Worm (Caenorhabditis elegans) whole organism, late embryonic: ENCODE results near the gene ucr-1.

Source experiments
- F13H6.1 ChIP-seq: sonication (generic microtip); optimal IDR thresholded peaks from 2 replicates; lab custom pipeline; 2016; ENCODE audit warnings: missing genetic modification characterization, missing compliant biosample characterization
- ama-1 ChIP-seq: fragments of 150-350 bp; optimal IDR thresholded peaks from 2 replicates; lab custom pipeline; 2014
- ceh-19 ChIP-seq: fragments of 200-800 bp; sonication (Bioruptor generic); optimal IDR thresholded peaks from 2 replicates; lab custom pipeline; 2018; ENCODE audit warnings: mild to moderate bottlenecking, missing genetic modification characterization, missing compliant biosample characterization
- ceh-30 ChIP-seq: fragments of 150-350 bp; optimal IDR thresholded peaks from 2 replicates; lab custom pipeline; 2014; ENCODE audit warnings: missing biosample characterization, missing genetic modification characterization
- ceh-9 ChIP-seq: sonication (generic microtip); optimal IDR thresholded peaks from 2 replicates; lab custom pipeline; 2016; ENCODE audit warnings: mild to moderate bottlenecking, missing genetic modification characterization, inconsistent platforms, missing compliant biosample characterization
- elt-2 ChIP-seq: sonication (generic microtip); optimal IDR thresholded peaks from 2 replicates; lab custom pipeline; 2016; ENCODE audit warnings: missing genetic modification reagents, missing genetic modification characterization, missing compliant biosample characterization
- eyg-1 ChIP-seq: sonication (generic microtip); optimal IDR thresholded peaks from 2 replicates; lab custom pipeline; 2016; ENCODE audit warnings: missing genotype, missing genetic modification characterization, missing compliant biosample characterization
- fkh-10 ChIP-seq: fragments of 150-350 bp; optimal IDR thresholded peaks from 2 replicates; lab custom pipeline; 2014; ENCODE audit warnings: missing biosample characterization, missing genetic modification reagents, missing genetic modification characterization
- madf-2 ChIP-seq: sonication (generic microtip); optimal IDR thresholded peaks from 2 replicates; lab custom pipeline; 2017; ENCODE audit warnings: missing genetic modification characterization, missing compliant biosample characterization
- nhr-11 ChIP-seq: fragments of 150-350 bp; optimal IDR thresholded peaks from 2 replicates; lab custom pipeline; 2014; ENCODE audit warnings: missing biosample characterization, missing genetic modification characterization
- pat-9 ChIP-seq: fragments of 200-800 bp; sonication (Bioruptor generic); optimal IDR thresholded peaks from 2 replicates; lab custom pipeline; 2018; ENCODE audit warnings: mild to moderate bottlenecking, missing genetic modification characterization, moderate library complexity, missing compliant biosample characterization
- pqm-1 ChIP-seq: sonication (generic microtip); optimal IDR thresholded peaks from 2 replicates; lab custom pipeline; 2016; ENCODE audit warnings: missing genetic modification characterization, missing compliant biosample characterization
- tbx-2 ChIP-seq: sonication (generic microtip); optimal IDR thresholded peaks from 2 replicates; lab custom pipeline; 2016; ENCODE audit warnings: missing genetic modification characterization, missing compliant biosample characterization

DNA sequence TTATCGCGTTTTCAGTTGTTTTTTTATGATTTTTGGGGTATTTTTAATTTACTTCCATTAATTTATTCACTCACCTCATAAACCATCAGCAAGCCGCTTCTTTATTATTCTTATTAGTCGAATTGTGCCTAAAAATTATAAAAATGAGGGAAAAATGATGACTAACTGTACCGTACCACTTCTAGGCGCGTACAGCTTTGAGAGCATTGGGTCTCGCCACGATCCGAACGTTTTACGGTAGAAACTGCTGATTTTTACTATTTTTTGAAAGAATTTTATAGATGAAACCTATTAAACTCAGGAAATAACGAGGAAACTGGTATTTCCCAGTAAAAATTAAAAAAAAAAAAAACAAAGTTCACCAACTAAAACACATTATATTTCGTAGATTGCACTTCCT is 48.9 kb upstream of the ucr-1 start, which contains the start of gene D1044.6:
- TF ChIP-seq fkh-10 (GFP tag; lab: Kevin White, UChicago) = no peak
- TF ChIP-seq eyg-1 = no peak
- no peak for TF ChIP-seq F13H6.1 (tag; lab: Kevin White, UChicago)
- no peak for TF ChIP-seq ama-1 (lab: Kevin White, UChicago)
- no peak for TF ChIP-seq tbx-2 (tag; lab: Kevin White, UChicago)
- no peak for TF ChIP-seq pqm-1
- no peak for TF ChIP-seq ceh-30 (tag; lab: Kevin White, UChicago)
- no peak for TF ChIP-seq elt-2 (tag; lab: Kevin White, UChicago)
- TF ChIP-seq madf-2 = no peak
- no peak for TF ChIP-seq nhr-11 (tag; lab: Kevin White, UChicago)
- no peak for TF ChIP-seq ceh-19 (GFP tag; lab: Kevin White, UChicago)
- TF ChIP-seq ceh-9 = no peak
- TF ChIP-seq pat-9 (tag; lab: Kevin White, UChicago) = no peak
